Fruit fly (Drosophila melanogaster) whole organism, prepupa: ENCODE measurements around the gene emc.

Experiments used
- Blimp-1 ChIP-seq: fragments of 200-800 bp; sonication (Bioruptor generic); optimal IDR thresholded peaks from 3 replicates; lab custom pipeline; 2017; ENCODE audit warnings: missing biosample characterization, missing genetic modification characterization, mild to moderate bottlenecking, moderate library complexity, missing genetic modification reagents
- CG10631 ChIP-seq: fragments of 200-800 bp; sonication (Bioruptor generic); optimal IDR thresholded peaks from 2 replicates; lab custom pipeline; 2016; ENCODE audit warnings: missing biosample characterization, missing genetic modification characterization
- CG10669 ChIP-seq: fragments of 200-800 bp; sonication (Bioruptor generic); optimal IDR thresholded peaks from 3 replicates; lab custom pipeline; 2018; ENCODE audit warnings: missing biosample characterization, mild to moderate bottlenecking, missing genetic modification characterization, moderate library complexity
- CG11294 ChIP-seq: fragments of 200-800 bp; sonication (Bioruptor generic); IDR thresholded peaks from 2 replicates; pipeline ENCODE4 v1.3.6; 2022; ENCODE audit warnings: missing biosample characterization, missing genetic modification characterization
- CG1621 ChIP-seq: fragments of 200-800 bp; sonication (Bioruptor generic); optimal IDR thresholded peaks from 3 replicates; lab custom pipeline; 2018; ENCODE audit warnings: missing biosample characterization, mild to moderate bottlenecking, missing genetic modification characterization
- CG16779 ChIP-seq: fragments of 200-800 bp; sonication (Bioruptor generic); optimal IDR thresholded peaks from 3 replicates; lab custom pipeline; 2017; ENCODE audit warnings: missing biosample characterization, mild to moderate bottlenecking, missing genetic modification characterization
- CG3032 ChIP-seq: fragments of 200-800 bp; optimal IDR thresholded peaks from 2 replicates; lab custom pipeline; 2019; ENCODE audit warnings: missing biosample characterization, mild to moderate bottlenecking, missing genetic modification characterization, moderate library complexity
- CG31627 ChIP-seq: fragments of 200-800 bp; sonication (Bioruptor generic); optimal IDR thresholded peaks from 3 replicates; lab custom pipeline; 2016; ENCODE audit warnings: missing biosample characterization, missing genetic modification characterization
- CG32006 ChIP-seq: fragments of 200-800 bp; sonication (Bioruptor generic); optimal IDR thresholded peaks from 3 replicates; lab custom pipeline; 2017; ENCODE audit warnings: missing biosample characterization, mild to moderate bottlenecking, missing genetic modification characterization
- CG34406 ChIP-seq: fragments of 200-800 bp; sonication (Bioruptor generic); optimal IDR thresholded peaks from 3 replicates; lab custom pipeline; 2016; ENCODE audit warnings: missing biosample characterization, missing genetic modification characterization
- CG3919 ChIP-seq: fragments of 200-800 bp; sonication (Bioruptor generic); optimal IDR thresholded peaks from 3 replicates; lab custom pipeline; 2016; ENCODE audit warnings: missing biosample characterization, missing genetic modification characterization
- CG6276 ChIP-seq: fragments of 200-800 bp; sonication (Bioruptor generic); optimal IDR thresholded peaks from 2 replicates; lab custom pipeline; 2017; ENCODE audit warnings: missing biosample characterization, mild to moderate bottlenecking, missing genetic modification characterization
- CG6792 ChIP-seq: fragments of 200-800 bp; sonication (Bioruptor generic); optimal IDR thresholded peaks from 3 replicates; lab custom pipeline; 2016; ENCODE audit warnings: missing biosample characterization, missing genetic modification characterization
- CG6808 ChIP-seq: fragments of 200-800 bp; sonication (Bioruptor generic); optimal IDR thresholded peaks from 3 replicates; lab custom pipeline; 2017; ENCODE audit warnings: missing biosample characterization, missing genetic modification characterization, mild to moderate bottlenecking, moderate library complexity, missing genetic modification reagents
- CG6854 ChIP-seq: fragments of 200-800 bp; sonication (Bioruptor generic); optimal IDR thresholded peaks from 2 replicates; lab custom pipeline; 2017; ENCODE audit warnings: missing biosample characterization, mild to moderate bottlenecking, missing genetic modification characterization
- CG7368 ChIP-seq: fragments of 200-800 bp; sonication (Bioruptor generic); optimal IDR thresholded peaks from 3 replicates; lab custom pipeline; 2016; ENCODE audit warnings: missing biosample characterization, missing genetic modification characterization
- CG8119 ChIP-seq: fragments of 200-800 bp; sonication (Bioruptor generic); IDR thresholded peaks from 3 replicates; pipeline ENCODE4 v1.3.6; 2022; ENCODE audit warnings: missing biosample characterization, missing genetic modification characterization
- CG8319 ChIP-seq: fragments of 200-800 bp; sonication (Bioruptor generic); optimal IDR thresholded peaks from 3 replicates; lab custom pipeline; 2016; ENCODE audit warnings: missing biosample characterization, missing genetic modification characterization
- CG9139 ChIP-seq: fragments of 200-800 bp; sonication (Bioruptor generic); optimal IDR thresholded peaks from 3 replicates; lab custom pipeline; 2017; ENCODE audit warnings: missing biosample characterization, mild to moderate bottlenecking, missing genetic modification characterization
- Eip78C ChIP-seq: fragments of 200-800 bp; sonication (Bioruptor generic); peaks from one replicate; lab custom pipeline; 2016; ENCODE audit warnings: missing biosample characterization, missing genetic modification characterization
- Eip93F ChIP-seq: fragments of 200-800 bp; sonication (Bioruptor generic); optimal IDR thresholded peaks from 2 replicates; lab custom pipeline; 2016; ENCODE audit warnings: missing biosample characterization, mild to moderate bottlenecking, missing genetic modification characterization
- Ets21C ChIP-seq: fragments of 200-800 bp; sonication (Bioruptor generic); optimal IDR thresholded peaks from 3 replicates; lab custom pipeline; 2016; ENCODE audit warnings: missing biosample characterization, missing genetic modification characterization
- Ets96B ChIP-seq: fragments of 200-800 bp; optimal IDR thresholded peaks from 2 replicates; lab custom pipeline; 2019; ENCODE audit warnings: missing biosample characterization, mild to moderate bottlenecking, missing genetic modification characterization, moderate library complexity
- Gug ChIP-seq: fragments of 200-800 bp; sonication (Bioruptor generic); IDR thresholded peaks from 2 replicates; pipeline ENCODE4 v1.3.6; 2022; ENCODE audit warnings: missing biosample characterization, missing genetic modification characterization
- Hr38 ChIP-seq: sonication (Bioruptor generic); optimal IDR thresholded peaks from 2 replicates; lab custom pipeline; 2016; ENCODE audit warnings: missing biosample characterization, missing genetic modification characterization
- Hr39 ChIP-seq: fragments of 200-800 bp; sonication (Bioruptor generic); optimal IDR thresholded peaks from 2 replicates; lab custom pipeline; 2016; ENCODE audit warnings: missing biosample characterization, missing genetic modification characterization
- Hr4 ChIP-seq: fragments of 200-800 bp; sonication (Bioruptor generic); optimal IDR thresholded peaks from 3 replicates; lab custom pipeline; 2016; ENCODE audit warnings: missing biosample characterization, missing genetic modification characterization
- Lpt ChIP-seq: fragments of 200-800 bp; sonication (Bioruptor generic); optimal IDR thresholded peaks from 3 replicates; lab custom pipeline; 2016; ENCODE audit warnings: missing biosample characterization, missing genetic modification characterization
- Met ChIP-seq: fragments of 200-800 bp; sonication (Bioruptor generic); optimal IDR thresholded peaks from 3 replicates; lab custom pipeline; 2016; ENCODE audit warnings: missing biosample characterization, missing genetic modification characterization
- OdsH ChIP-seq: fragments of 200-800 bp; sonication (Bioruptor generic); optimal IDR thresholded peaks from 3 replicates; lab custom pipeline; 2016; ENCODE audit warnings: missing biosample characterization, missing genetic modification characterization
- Sox102F ChIP-seq: fragments of 200-800 bp; sonication (Bioruptor generic); optimal IDR thresholded peaks from 2 replicates; lab custom pipeline; 2016; ENCODE audit warnings: missing biosample characterization, mild to moderate bottlenecking, missing genetic modification characterization
- Sox14 ChIP-seq: fragments of 200-800 bp; sonication (Bioruptor generic); optimal IDR thresholded peaks from 3 replicates; lab custom pipeline; 2016; ENCODE audit warnings: missing biosample characterization, missing genetic modification characterization
- Sox15 ChIP-seq: fragments of 200-800 bp; sonication (Bioruptor generic); optimal IDR thresholded peaks from 3 replicates; lab custom pipeline; 2016; ENCODE audit warnings: missing biosample characterization, missing genetic modification characterization
- acj6 ChIP-seq: fragments of 200-800 bp; sonication (Bioruptor generic); optimal IDR thresholded peaks from 3 replicates; lab custom pipeline; 2016; ENCODE audit warnings: missing biosample characterization, missing genetic modification characterization
- cyc ChIP-seq: fragments of 200-800 bp; sonication (Bioruptor generic); optimal IDR thresholded peaks from 3 replicates; lab custom pipeline; 2016; ENCODE audit warnings: missing biosample characterization, missing genetic modification characterization
- dac ChIP-seq: fragments of 200-800 bp; sonication (Bioruptor generic); optimal IDR thresholded peaks from 2 replicates; lab custom pipeline; 2017; ENCODE audit warnings: missing biosample characterization, mild to moderate bottlenecking, missing genetic modification characterization
- dsx ChIP-seq: fragments of 200-800 bp; optimal IDR thresholded peaks from 3 replicates; lab custom pipeline; 2019; ENCODE audit warnings: missing biosample characterization, mild to moderate bottlenecking, missing genetic modification characterization, moderate library complexity; ENCODE audit not compliant: poor library complexity, severe bottlenecking
- eg ChIP-seq: fragments of 200-800 bp; sonication (Bioruptor generic); IDR thresholded peaks from 3 replicates; pipeline ENCODE4 v1.3.6; 2022; ENCODE audit warnings: missing biosample characterization, missing genetic modification characterization
- fkh ChIP-seq: fragments of 200-800 bp; sonication (Bioruptor generic); optimal IDR thresholded peaks from 3 replicates; lab custom pipeline; 2017; ENCODE audit warnings: missing biosample characterization, mild to moderate bottlenecking, missing genetic modification characterization, moderate library complexity
- salr ChIP-seq, 2 experiments: fragments of 200-800 bp; sonication (Bioruptor generic); optimal IDR thresholded peaks; 3 replicates each; lab custom pipeline; 2016 to 2018; ENCODE audit warnings: missing biosample characterization in 2 of 2, missing genetic modification characterization in 2 of 2, mild to moderate bottlenecking in 1 of 2
- spab ChIP-seq: fragments of 200-800 bp; sonication (Bioruptor generic); optimal IDR thresholded peaks from 2 replicates; lab custom pipeline; 2017; ENCODE audit warnings: missing biosample characterization, mild to moderate bottlenecking, missing genetic modification characterization, missing genetic modification reagents
- ss ChIP-seq, 2 experiments: fragments of 200-800 bp; sonication (Bioruptor generic); optimal IDR thresholded peaks; 2 replicates in 1 of 2; 3 replicates in 1 of 2; lab custom pipeline; 2017 to 2018; ENCODE audit warnings: mild to moderate bottlenecking in 2 of 2, missing biosample characterization in 2 of 2, missing genetic modification characterization in 2 of 2, moderate library complexity in 1 of 2
- svp ChIP-seq: fragments of 200-800 bp; sonication (Bioruptor generic); peaks from one replicate; lab custom pipeline; 2016; ENCODE audit warnings: missing biosample characterization, missing genetic modification characterization
- topi ChIP-seq: fragments of 200-800 bp; sonication (Bioruptor generic); optimal IDR thresholded peaks from 3 replicates; lab custom pipeline; 2016; ENCODE audit warnings: missing biosample characterization, missing genetic modification characterization

The emc gene

dm6 chr3L:724518-725341, 24.5 kb upstream of the emc start (continued):
- TF ChIP-seq cyc (GFP tag; lab: Kevin White, UChicago) (peak; percentile 89), CG16779 (tag; lab: Kevin White, UChicago) (peak; percentile 92), fkh (peak; percentile 97), CG34406 (peak; percentile 92), CG3032 (tag; lab: Kevin White, UChicago) (peak; percentile 90), dsx (peak; percentile 89), svp (GFP tag; lab: Kevin White, UChicago) (peak; percentile 97), Ets21C (GFP tag; lab: Kevin White, UChicago) (peak; percentile 93), CG6792 (GFP tag; lab: Kevin White, UChicago) (peak; percentile 97), CG3919 (GFP tag; lab: Kevin White, UChicago) (peak; percentile 92), Eip78C (GFP tag; lab: Kevin White, UChicago) (peak; percentile 99), Blimp-1 (GFP tag; lab: Kevin White, UChicago) (peak; percentile 76), CG7368 (GFP tag; lab: Kevin White, UChicago) (peak; percentile 84), eg (GFP tag; lab: Robert Waterston, UW) (peak; percentile 93), CG10631 (peak; percentile 95), Sox14 (GFP tag; lab: Kevin White, UChicago) (peak; percentile 95), topi (GFP tag; lab: Kevin White, UChicago) (peak; percentile 95), CG1621 (peak; percentile 95), spab (GFP tag; lab: Kevin White, UChicago) (peak; percentile 93), Sox15 (GFP tag; lab: Kevin White, UChicago) (peak; percentile 83), CG6808 (GFP tag; lab: Kevin White, UChicago) (peak; percentile 89), Ets96B (peak; percentile 91), CG6276 (GFP tag; lab: Kevin White, UChicago) (peak; percentile 85)

dm6 chr3L:725527-726191, 23.5 kb upstream of the emc start:
- no peak for TF ChIP-seq fkh
- no peak for TF ChIP-seq Hr38 (GFP tag; lab: Kevin White, UChicago)
- TF ChIP-seq CG7368 (GFP tag; lab: Kevin White, UChicago), result peak; percentile 68
- peak; percentile 78 for TF ChIP-seq acj6
- no peak for TF ChIP-seq dac (GFP tag; lab: Kevin White, UChicago)
- no peak for TF ChIP-seq CG6276 (GFP tag; lab: Kevin White, UChicago)
- TF ChIP-seq CG3919 (GFP tag; lab: Kevin White, UChicago), result peak; percentile 83
- TF ChIP-seq Sox14 (GFP tag; lab: Kevin White, UChicago), result peak; percentile 80
- peak; percentile 91 for TF ChIP-seq cyc (GFP tag; lab: Kevin White, UChicago)
- TF ChIP-seq CG16779 (tag; lab: Kevin White, UChicago), result no peak
- peak; percentile 28 for TF ChIP-seq CG9139 (GFP tag; lab: Kevin White, UChicago)
- peak; percentile 14 to 38 for TF ChIP-seq salr (GFP tag; optimal IDR thresholded peaks at IDR 0.05; lab: Kevin White, UChicago)
- peak; percentile 84 for TF ChIP-seq CG6792 (GFP tag; lab: Kevin White, UChicago)
- TF ChIP-seq CG8119, result 0 out of 3 replicates have a peak, but pooled peaks have one; percentile 21
- no peak for TF ChIP-seq Eip93F (GFP tag; lab: Kevin White, UChicago)
- TF ChIP-seq CG10669 (GFP tag; lab: Kevin White, UChicago), result peak; percentile 73
- TF ChIP-seq CG6854, result peak; percentile 58
- TF ChIP-seq Hr4 (GFP tag; lab: Kevin White, UChicago), result peak; percentile 32
- peak; percentile 57 for TF ChIP-seq CG3032 (tag; lab: Kevin White, UChicago)
- TF ChIP-seq CG32006 (GFP tag; lab: Kevin White, UChicago), result peak; percentile 26
- TF ChIP-seq Ets21C (GFP tag; lab: Kevin White, UChicago), result peak; percentile 84
- TF ChIP-seq OdsH (GFP tag; lab: Kevin White, UChicago), result peak; percentile 78
- TF ChIP-seq topi (GFP tag; lab: Kevin White, UChicago), result peak; percentile 91
- peak; percentile 92 for TF ChIP-seq Hr39 (GFP tag; lab: Kevin White, UChicago)
- TF ChIP-seq CG10631, result peak; percentile 69
- peak; percentile 61 for TF ChIP-seq CG8319 (GFP tag; lab: Kevin White, UChicago)
- TF ChIP-seq CG31627 (GFP tag; lab: Kevin White, UChicago), result peak; percentile 92
- TF ChIP-seq Gug (GFP tag; lab: Robert Waterston, UW), result no peak
- peak; percentile 74 for TF ChIP-seq Ets96B
- TF ChIP-seq Sox102F (GFP tag; lab: Kevin White, UChicago), result peak; percentile 89
- peak; percentile 94 for TF ChIP-seq Met (GFP tag; lab: Kevin White, UChicago)
- TF ChIP-seq Lpt (GFP tag; lab: Kevin White, UChicago), result no peak
- peak; percentile 54 to 70 for TF ChIP-seq ss (GFP tag; optimal IDR thresholded peaks at IDR 0.05; lab: Kevin White, UChicago)
- peak; percentile 70 for TF ChIP-seq Sox15 (GFP tag; lab: Kevin White, UChicago)
- no peak for TF ChIP-seq CG11294 (GFP tag; lab: Robert Waterston, UW)
- 0 out of 3 replicates have a peak, but pooled peaks have one; percentile 14 for TF ChIP-seq eg (GFP tag; lab: Robert Waterston, UW)
